Fruit fly (Drosophila melanogaster) whole organism, prepupa: ENCODE results near the gene Arpc2.
A peak's percentile ranks its signal among the peaks of the same experiment; 100 is the strongest.

Source experiments
- CG3919 ChIP-seq: fragments of 200-800 bp; sonication (Bioruptor generic); optimal IDR thresholded peaks from 3 replicates; lab custom pipeline; 2016; ENCODE audit warnings: missing biosample characterization, missing genetic modification characterization
- acj6 ChIP-seq: fragments of 200-800 bp; sonication (Bioruptor generic); optimal IDR thresholded peaks from 3 replicates; lab custom pipeline; 2016; ENCODE audit warnings: missing biosample characterization, missing genetic modification characterization
- esn ChIP-seq: fragments of 200-800 bp; sonication (Bioruptor generic); optimal IDR thresholded peaks from 2 replicates; lab custom pipeline; 2016; ENCODE audit warnings: missing biosample characterization, mild to moderate bottlenecking, missing genetic modification characterization, moderate library complexity
- svp ChIP-seq: fragments of 200-800 bp; sonication (Bioruptor generic); peaks from one replicate; lab custom pipeline; 2016; ENCODE audit warnings: missing biosample characterization, missing genetic modification characterization

DNA sequence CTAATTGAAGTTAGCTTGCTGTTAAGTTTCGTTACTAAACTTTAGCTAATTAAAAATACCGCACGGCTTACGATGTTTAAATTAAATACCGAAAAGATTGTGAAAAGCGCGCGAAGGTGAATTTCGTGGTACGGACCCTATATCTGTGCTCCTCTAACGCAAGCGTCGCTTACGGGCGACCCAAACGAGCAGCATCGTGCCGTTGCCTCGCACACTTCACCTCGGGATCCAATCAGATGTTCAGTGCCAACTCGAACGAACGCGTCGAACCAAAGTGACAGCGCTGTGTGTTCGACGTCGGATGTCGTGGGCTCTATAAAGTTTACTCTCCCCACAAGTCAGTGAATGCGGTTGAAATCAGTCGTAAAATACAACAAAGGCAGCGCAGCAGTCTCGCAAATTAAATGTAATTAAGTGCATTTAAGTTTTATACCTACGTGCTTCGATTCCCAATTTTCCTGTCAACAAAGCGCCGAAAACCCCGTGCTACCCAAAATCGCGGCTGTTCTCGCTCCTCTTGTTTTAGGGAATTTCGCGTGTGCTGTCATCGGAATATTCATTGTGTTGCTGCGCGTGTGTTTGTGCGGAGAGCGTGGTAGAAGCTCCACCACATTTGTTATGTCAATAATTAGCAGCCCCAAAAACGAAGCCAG is 12.0 kb downstream of the Arpc2 start:
- TF ChIP-seq esn (peak; percentile 21), CG3919 (peak; percentile 52), acj6 (GFP tag; lab: Kevin White, UChicago) (no peak), svp (no peak)
